Worm (Caenorhabditis elegans) whole organism, L4 larva: ENCODE results near the gene Y51H4A.25.
A peak's percentile ranks its signal among the peaks of the same experiment; 100 is the strongest.
"Not testable (repeated sequence)": the region's sequence is repeated elsewhere in the genome, so short reads cannot be mapped to it uniquely, and the experiment has no call there.

ENCODE experiments used
- F26F4.8 ChIP-seq: fragments of 200-800 bp; sonication (Bioruptor generic); conservative IDR thresholded peaks from 2 replicates; pipeline ENCODE4 v1.3.6; 2022; ENCODE audit warnings: missing genetic modification characterization, missing compliant biosample characterization
- Y105C5A.15 ChIP-seq: fragments of 200-800 bp; sonication (Bioruptor generic); IDR thresholded peaks from 2 replicates; pipeline ENCODE4 v1.3.6; 2022; ENCODE audit warnings: missing genetic modification characterization, missing compliant biosample characterization
- Y48G9A.11 ChIP-seq: fragments of 200-800 bp; sonication (Bioruptor generic); IDR thresholded peaks from 2 replicates; pipeline ENCODE4 v1.3.6; 2022; ENCODE audit warnings: missing genetic modification reagents, missing genetic modification characterization, missing compliant biosample characterization
- ZK546.5 ChIP-seq, 2 experiments: sonication (generic microtip); optimal IDR thresholded peaks; 2 replicates each; lab custom pipeline; 2017; ENCODE audit warnings: missing biosample characterization in 2 of 2, missing genetic modification characterization in 2 of 2
- arid-1 ChIP-seq: fragments of 200-800 bp; sonication (Bioruptor generic); conservative IDR thresholded peaks from 2 replicates; pipeline ENCODE4 v1.3.6; 2022; ENCODE audit warnings: missing genetic modification reagents, missing genetic modification characterization, missing compliant biosample characterization
- ceh-32 ChIP-seq: sonication (generic microtip); optimal IDR thresholded peaks from 2 replicates; lab custom pipeline; 2016; ENCODE audit warnings: mild to moderate bottlenecking, missing genetic modification characterization, missing compliant biosample characterization; ENCODE audit not compliant: poor library complexity
- ceh-44 ChIP-seq: fragments of 200-800 bp; sonication (Bioruptor generic); IDR thresholded peaks from 2 replicates; pipeline ENCODE4 v1.3.6; 2022; ENCODE audit warnings: missing genetic modification reagents, missing genetic modification characterization, missing compliant biosample characterization
- dmd-9 ChIP-seq: fragments of 200-800 bp; sonication (Bioruptor generic); IDR thresholded peaks from 2 replicates; pipeline ENCODE4 v1.3.6; 2022; ENCODE audit warnings: missing genetic modification reagents, missing genetic modification characterization, missing compliant biosample characterization
- egl-27 ChIP-seq: sonication (generic microtip); optimal IDR thresholded peaks from 3 replicates; lab custom pipeline; 2017; ENCODE audit warnings: missing biosample characterization, missing genetic modification reagents, missing genetic modification characterization
- hif-1 ChIP-seq, 2 experiments: sonication (generic microtip); optimal IDR thresholded peaks; 2 replicates each; lab custom pipeline; 2016 to 2017; ENCODE audit warnings: missing compliant biosample characterization in 2 of 2, missing genetic modification characterization in 2 of 2, missing genetic modification reagents in 2 of 2, missing genotype in 2 of 2, mild to moderate bottlenecking in 1 of 2
- hlh-11 ChIP-seq: fragments of 200-800 bp; sonication (Bioruptor generic); optimal IDR thresholded peaks from 2 replicates; lab custom pipeline; 2018; ENCODE audit warnings: mild to moderate bottlenecking, missing genetic modification characterization, missing compliant biosample characterization
- hlh-30 ChIP-seq: sonication (generic microtip); optimal IDR thresholded peaks from 2 replicates; lab custom pipeline; 2017; ENCODE audit warnings: antibody characterized with exemption, mild to moderate bottlenecking, missing genetic modification characterization, missing compliant biosample characterization; ENCODE audit not compliant: insufficient read depth
- lin-1 ChIP-seq: fragments of 200-800 bp; sonication (Bioruptor generic); IDR thresholded peaks from 2 replicates; pipeline ENCODE4 v1.3.6; 2022; ENCODE audit warnings: missing genetic modification reagents, missing genetic modification characterization, missing compliant biosample characterization
- lin-29 ChIP-seq: fragments of 200-800 bp; sonication (Bioruptor generic); IDR thresholded peaks from 2 replicates; pipeline ENCODE4 v1.3.6; 2022; ENCODE audit warnings: missing genetic modification reagents, missing genetic modification characterization, missing compliant biosample characterization
- lin-38 ChIP-seq: fragments of 200-800 bp; sonication (Bioruptor generic); IDR thresholded peaks from 2 replicates; pipeline ENCODE4 v1.3.6; 2022; ENCODE audit warnings: missing genetic modification reagents, missing genetic modification characterization, missing compliant biosample characterization
- lsy-2 ChIP-seq, 2 experiments: fragments of 150-350 bp in 1 of 2; sonication (generic microtip) in 1 of 2; optimal IDR thresholded peaks; 2 replicates each; lab custom pipeline; 2014 to 2017; ENCODE audit warnings: missing biosample characterization in 2 of 2, missing genetic modification characterization in 2 of 2
- madf-9 ChIP-seq: fragments of 200-800 bp; sonication (Bioruptor generic); conservative IDR thresholded peaks from 2 replicates; pipeline ENCODE4 v1.3.6; 2022; ENCODE audit warnings: missing genetic modification reagents, missing genetic modification characterization, missing compliant biosample characterization
- mdt-29 ChIP-seq: fragments of 200-800 bp; sonication (Bioruptor generic); IDR thresholded peaks from 2 replicates; pipeline ENCODE4 v1.3.6; 2022; ENCODE audit warnings: missing genetic modification reagents, missing genetic modification characterization, missing compliant biosample characterization
- mxl-2 ChIP-seq: fragments of 200-800 bp; sonication (Bioruptor generic); conservative IDR thresholded peaks from 2 replicates; pipeline ENCODE4 v1.3.6; 2022; ENCODE audit warnings: missing genetic modification reagents, missing genetic modification characterization, missing compliant biosample characterization
- nhr-10 ChIP-seq: fragments of 150-350 bp; optimal IDR thresholded peaks from 2 replicates; lab custom pipeline; 2014; ENCODE audit warnings: missing biosample characterization, missing genetic modification characterization
- nhr-102 ChIP-seq: sonication (generic microtip); optimal IDR thresholded peaks from 2 replicates; lab custom pipeline; 2016; ENCODE audit warnings: mild to moderate bottlenecking, missing genetic modification characterization, moderate library complexity, missing compliant biosample characterization
- nhr-6 ChIP-seq: fragments of 150-350 bp; optimal IDR thresholded peaks from 2 replicates; lab custom pipeline; 2014; ENCODE audit warnings: missing biosample characterization, missing genetic modification characterization
- pha-4 ChIP-seq, 2 experiments: fragments of 150-350 bp in 1 of 2; fragments of 200-800 bp in 1 of 2; sonication (Bioruptor generic) in 1 of 2; IDR thresholded peaks in 1 of 2; optimal IDR thresholded peaks in 1 of 2; 2 replicates each; pipeline versions ENCODE4 v1.3.6 to Lab custom; 2014 to 2022; ENCODE audit warnings: missing genetic modification characterization in 2 of 2, missing genetic modification reagents in 2 of 2, missing biosample characterization in 1 of 2, missing compliant biosample characterization in 1 of 2
- snpc-1.2 ChIP-seq: fragments of 200-800 bp; sonication (Bioruptor generic); IDR thresholded peaks from 2 replicates; pipeline ENCODE4 v1.3.6; 2022; ENCODE audit warnings: missing genetic modification reagents, missing genetic modification characterization, missing compliant biosample characterization
- tag-97 ChIP-seq: fragments of 200-800 bp; sonication (Bioruptor generic); IDR thresholded peaks from 2 replicates; pipeline ENCODE4 v1.3.6; 2022; ENCODE audit warnings: missing genetic modification characterization, missing compliant biosample characterization
- tra-1 ChIP-seq: fragments of 200-800 bp; sonication (Bioruptor generic); IDR thresholded peaks from 2 replicates; pipeline ENCODE4 v1.3.6; 2022; ENCODE audit warnings: missing genetic modification reagents, missing genetic modification characterization, missing compliant biosample characterization
- unc-62 ChIP-seq, 3 experiments: fragments of 150-350 bp in 1 of 3; sonication (generic microtip); optimal IDR thresholded peaks in 2 of 3; peaks in 1 of 3; 1 replicate in 1 of 3; 2 replicates in 2 of 3; lab custom pipeline; 2014 to 2017; ENCODE audit warnings: missing biosample characterization in 3 of 3, missing genetic modification characterization in 3 of 3, missing genetic modification reagents in 3 of 3, missing genotype in 1 of 3
- vab-7 ChIP-seq: fragments of 200-800 bp; sonication (Bioruptor generic); IDR thresholded peaks from 2 replicates; pipeline ENCODE4 v1.3.6; 2022; ENCODE audit warnings: missing genetic modification reagents, missing genetic modification characterization, missing compliant biosample characterization
- zip-11 ChIP-seq: fragments of 200-800 bp; sonication (Bioruptor generic); IDR thresholded peaks from 2 replicates; pipeline ENCODE4 v1.3.6; 2022; ENCODE audit warnings: missing genetic modification characterization, missing compliant biosample characterization

Y51H4A.25 gene

DNA sequence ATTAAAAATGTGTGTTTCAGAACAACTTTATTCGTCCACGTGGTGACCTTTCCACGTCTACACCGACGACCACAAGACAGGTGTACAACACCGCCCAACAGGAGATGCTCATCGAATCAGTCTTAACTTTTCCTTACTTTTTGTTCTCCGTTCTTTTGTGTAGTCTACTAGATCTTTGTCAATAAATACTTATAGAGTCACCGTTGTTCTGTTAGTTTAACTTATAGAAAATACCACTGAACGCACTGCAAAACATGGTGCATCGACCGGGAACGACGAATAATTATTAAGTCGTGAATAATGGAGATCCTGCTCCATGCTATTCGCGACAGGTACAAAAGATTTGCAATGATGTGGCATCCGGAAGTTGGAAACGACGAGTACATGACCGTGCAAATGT, 13.5 kb upstream of the Y51H4A.25 start, which contains the start of gene Y51H4A.23:
TSS of gene Y51H4A.23 (plus strand) at position 301 of the 400 bp plus-strand sequence.
- TF ChIP-seq snpc-1.2 (GFP tag; lab: Robert Waterston, UW) (peak; percentile 47; the same call in 1 of the 2 replicates), unc-62 (GFP tag; optimal IDR thresholded peaks at IDR 0.05 in 1 of 2; lab: Kevin White, UChicago) (peak in 1 of 2 experiments; percentile 50)
- TF ChIP-seq unc-62 (tag; optimal IDR thresholded peaks at IDR 0.05; lab: Kevin White, UChicago) = not testable (repeated sequence)
- TF ChIP-seq, all 104 proteins: peak for 2; not testable (repeated sequence) for 102

DNA sequence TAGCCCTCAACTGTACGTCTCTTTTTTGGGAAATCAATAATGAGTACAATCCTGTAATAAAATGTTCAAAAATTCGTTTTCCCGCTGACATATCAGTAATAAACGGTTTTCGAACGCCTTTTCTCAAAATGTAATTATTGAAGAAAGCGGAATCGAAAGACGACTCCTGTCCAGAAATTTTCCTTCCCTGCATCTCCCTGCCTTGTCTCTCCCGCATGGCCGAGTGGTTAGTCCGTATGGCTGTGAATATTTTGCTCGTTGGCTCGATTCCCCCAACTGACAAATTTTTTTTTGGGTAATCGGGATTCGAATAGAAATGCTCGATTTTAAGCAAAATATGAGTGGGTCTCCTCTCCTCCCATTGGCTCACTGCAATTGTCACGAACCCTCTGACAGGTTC, 4.9 kb upstream of the Y51H4A.25 start:
- TF ChIP-seq lin-38 (peak; percentile 75), Y105C5A.15 (GFP tag; lab: Robert Waterston, UW) (peak; percentile 59; the same call in 1 of the 2 replicates), lin-1 (GFP tag; lab: Robert Waterston, UW) (peak; percentile 57; the same call in 1 of the 2 replicates), ceh-44 (GFP tag; lab: Robert Waterston, UW) (peak; percentile 70; the same call in 1 of the 2 replicates), mdt-29 (GFP tag; lab: Robert Waterston, UW) (peak; percentile 69), madf-9 (GFP tag; lab: Robert Waterston, UW) (peak; percentile 72), zip-11 (GFP tag; lab: Robert Waterston, UW) (0 out of 2 replicates have a peak, but pooled peaks have one; percentile 53), F26F4.8 (GFP tag; lab: Robert Waterston, UW) (peak; percentile 83), mxl-2 (GFP tag; lab: Robert Waterston, UW) (peak; percentile 70; the same call in 1 of the 2 replicates), pha-4 (GFP tag; IDR thresholded peaks at IDR 0.05; lab: Robert Waterston, UW) (peak; percentile 92), vab-7 (peak; percentile 95), snpc-1.2 (GFP tag; lab: Robert Waterston, UW) (peak; percentile 98), dmd-9 (GFP tag; lab: Robert Waterston, UW) (peak; percentile 75; the same call in 1 of the 2 replicates)
- not testable (repeated sequence) for TF ChIP-seq pha-4 (tag; optimal IDR thresholded peaks at IDR 0.05; lab: Kevin White, UChicago)

DNA sequence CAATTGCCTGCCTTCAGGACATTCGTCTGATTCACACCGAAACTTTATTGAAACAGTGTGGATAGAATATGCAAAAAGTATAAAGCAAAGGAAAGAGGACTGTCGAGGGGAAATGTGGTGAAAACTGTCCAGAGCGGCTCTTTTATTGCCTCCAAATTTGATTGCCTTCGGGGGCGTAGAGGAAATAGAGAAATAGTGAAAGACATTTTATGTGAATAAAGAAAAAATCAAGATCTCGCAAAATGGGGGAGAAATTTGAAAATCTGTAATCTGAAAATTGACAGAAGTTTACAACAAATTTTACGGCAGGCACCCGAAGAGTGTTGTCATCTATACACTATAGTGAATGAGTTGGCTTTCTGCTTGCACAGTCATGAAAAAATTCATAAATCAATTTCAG, 4.6 kb downstream of the Y51H4A.25 start, which contains the start of gene Y51H4A.24:
TSS of gene Y51H4A.24 (minus strand) at position 101 of the 400 bp plus-strand sequence.
- no peak for TF ChIP-seq egl-27 (tag; lab: Kevin White, UChicago)
- TF ChIP-seq arid-1 (GFP tag; lab: Robert Waterston, UW) = no peak
- no peak for TF ChIP-seq hif-1 (tag; optimal IDR thresholded peaks at IDR 0.05; lab: Kevin White, UChicago)
- TF ChIP-seq tag-97 (GFP tag; lab: Robert Waterston, UW) = no peak
- TF ChIP-seq hlh-11 (tag; lab: Kevin White, UChicago) = no peak
- no peak for TF ChIP-seq Y105C5A.15 (GFP tag; lab: Robert Waterston, UW)
- TF ChIP-seq lsy-2 (tag; optimal IDR thresholded peaks at IDR 0.05; lab: Kevin White, UChicago) = no peak
- no peak for TF ChIP-seq ceh-32 (tag; lab: Kevin White, UChicago)

DNA sequence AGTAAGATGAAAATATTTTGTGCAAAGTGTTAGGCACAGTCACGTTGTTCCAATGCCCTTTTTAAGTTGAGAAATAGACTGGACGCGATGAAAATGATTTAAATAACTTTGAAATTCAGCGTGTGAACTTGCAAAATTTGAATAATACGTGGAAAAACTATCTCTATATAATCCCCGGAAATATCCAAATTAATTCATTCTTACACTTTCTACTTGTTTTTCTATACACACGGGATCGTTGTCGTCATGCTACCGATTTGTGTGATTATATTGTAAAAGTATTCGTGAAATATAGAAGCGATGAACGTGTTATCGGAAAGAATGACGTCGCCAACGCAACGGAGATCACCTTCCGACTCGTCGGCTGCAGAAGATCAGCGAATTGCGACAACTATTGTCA, 7.4 kb downstream of the Y51H4A.25 start, which contains the start of gene Y43D4A.1:
TSS of gene Y43D4A.1 (plus strand) at position 301 of the 400 bp plus-strand sequence.
- TF ChIP-seq nhr-6 (tag; lab: Kevin White, UChicago) = no peak
- TF ChIP-seq Y48G9A.11 (GFP tag; lab: Robert Waterston, UW) = no peak
- TF ChIP-seq tra-1 (GFP tag; lab: Robert Waterston, UW) = no peak
- no peak for TF ChIP-seq nhr-102 (tag; lab: Kevin White, UChicago)

DNA sequence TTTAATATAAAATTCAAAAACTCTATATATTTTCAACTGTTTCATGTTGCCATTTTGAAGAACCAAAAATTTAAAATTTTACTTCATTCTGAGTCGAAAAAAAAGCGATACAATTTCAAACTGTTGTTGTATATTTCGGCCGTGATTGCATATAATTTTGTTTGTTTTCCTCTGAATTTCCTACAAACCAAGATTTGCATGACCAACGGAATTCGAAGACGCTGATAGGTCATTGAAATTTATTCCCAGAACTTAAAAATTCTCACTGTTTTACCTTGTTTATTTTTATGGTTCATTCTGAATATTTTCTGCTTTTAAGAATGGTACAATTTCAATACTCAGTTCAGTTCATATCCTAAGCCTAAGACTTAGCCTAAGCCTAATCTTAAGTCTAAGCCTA, 15.0 kb downstream of the Y51H4A.25 start:
- TF ChIP-seq snpc-1.2 (GFP tag; lab: Robert Waterston, UW) = peak; percentile 58; the same call in 1 of the 2 replicates
- TF ChIP-seq lin-29 = no peak
- no peak for TF ChIP-seq nhr-10 (tag; lab: Kevin White, UChicago)
- no peak for TF ChIP-seq hlh-30
- TF ChIP-seq ZK546.5 (tag; optimal IDR thresholded peaks at IDR 0.05; lab: Kevin White, UChicago) = no peak
